Worm (Caenorhabditis elegans) whole organism, dauer: ENCODE data around the gene che-6.

ENCODE experiments used
- unc-62 ChIP-seq: sonication (generic microtip); optimal IDR thresholded peaks from 2 replicates; lab custom pipeline; 2017; ENCODE audit warnings: missing biosample characterization, missing genetic modification reagents, missing genetic modification characterization

The che-6 gene

DNA sequence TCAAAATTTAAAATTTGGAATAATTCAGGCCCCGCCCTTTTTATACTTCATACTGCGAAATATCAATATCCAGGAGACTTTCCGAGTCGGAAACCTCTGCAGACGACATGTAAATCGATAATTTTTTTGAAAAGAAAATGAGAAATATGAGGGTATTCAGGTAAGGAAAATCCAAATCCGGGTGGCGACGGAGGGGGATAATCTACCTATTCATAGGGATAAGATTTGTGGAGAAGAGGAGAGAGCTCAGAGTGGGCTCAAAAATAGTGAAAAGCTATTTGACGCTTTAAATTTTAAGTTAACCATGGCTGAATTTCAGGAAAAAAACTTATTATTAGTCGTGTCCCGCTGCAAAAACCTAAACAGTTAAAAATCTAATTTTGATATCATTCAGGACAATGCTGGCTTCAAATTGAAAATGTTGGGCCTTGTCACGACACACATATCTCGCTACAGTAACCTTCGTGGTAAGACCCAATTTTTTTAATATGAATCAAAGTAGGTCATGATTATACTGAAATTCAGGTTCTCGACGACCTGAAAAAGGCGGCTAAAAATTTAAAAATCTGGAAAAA is at the start of gene che-6:
TSS of gene che-6 (minus strand) at position 109 of the 575 bp plus-strand sequence.
- TF ChIP-seq unc-62 (GFP tag; lab: Kevin White, UChicago): no peak

DNA sequence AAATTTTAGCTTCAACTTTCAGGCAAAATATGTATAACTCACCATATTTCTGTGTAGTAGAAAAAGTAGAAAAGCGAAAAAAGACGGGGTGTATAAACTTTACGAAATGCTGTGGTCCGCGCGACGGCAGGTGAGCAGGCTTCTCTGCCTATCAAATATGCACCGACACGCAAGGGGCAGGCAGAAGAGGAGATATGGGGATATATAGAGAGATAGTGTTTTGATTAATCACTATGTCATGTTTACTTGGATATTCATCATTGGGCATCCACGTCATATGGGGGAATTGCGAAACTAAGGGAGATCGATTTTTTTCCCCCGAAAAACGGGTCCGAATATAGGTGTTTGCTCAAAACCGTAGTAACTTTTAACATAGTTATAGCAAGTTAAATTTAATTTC is 47.9 kb upstream of the che-6 start, which contains the start of gene gcy-37:
TSS of gene gcy-37 (minus strand) at position 101 of the 400 bp plus-strand sequence.
- no peak for TF ChIP-seq unc-62 (GFP tag; lab: Kevin White, UChicago)

- TF ChIP-seq unc-62 (GFP tag; lab: Kevin White, UChicago): no peak
Observed at ce11 chrIV:2156239-2156638, 45.0 kb upstream of the che-6 start.

- no peak for TF ChIP-seq unc-62 (GFP tag; lab: Kevin White, UChicago)
Observed at ce11 chrIV:2149247-2149756, 38.1 kb upstream of the che-6 start, which contains the start of gene C54E4.5. C54E4.5 (minus strand) TSS chrIV:2149297.

DNA sequence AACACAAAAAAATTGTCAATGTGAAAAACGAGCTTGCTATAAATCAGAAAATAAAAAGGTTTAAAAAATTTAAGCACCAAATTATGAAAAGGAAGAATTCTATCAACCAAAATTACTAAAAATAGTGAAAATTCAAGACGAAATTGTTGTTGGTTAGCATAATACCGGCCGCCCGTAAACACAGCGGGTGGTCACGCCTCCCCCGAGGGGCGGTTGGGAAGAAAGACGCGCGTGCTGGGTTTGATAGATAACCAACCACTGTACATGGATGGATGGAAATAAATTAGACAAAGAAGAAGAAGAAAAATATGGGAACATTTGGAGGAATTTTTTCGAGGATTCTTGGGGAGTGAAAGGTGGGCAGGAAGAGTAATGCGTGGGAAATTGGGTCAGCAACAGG is 31.1 kb upstream of the che-6 start:
- TF ChIP-seq unc-62 (GFP tag; lab: Kevin White, UChicago): no peak

DNA sequence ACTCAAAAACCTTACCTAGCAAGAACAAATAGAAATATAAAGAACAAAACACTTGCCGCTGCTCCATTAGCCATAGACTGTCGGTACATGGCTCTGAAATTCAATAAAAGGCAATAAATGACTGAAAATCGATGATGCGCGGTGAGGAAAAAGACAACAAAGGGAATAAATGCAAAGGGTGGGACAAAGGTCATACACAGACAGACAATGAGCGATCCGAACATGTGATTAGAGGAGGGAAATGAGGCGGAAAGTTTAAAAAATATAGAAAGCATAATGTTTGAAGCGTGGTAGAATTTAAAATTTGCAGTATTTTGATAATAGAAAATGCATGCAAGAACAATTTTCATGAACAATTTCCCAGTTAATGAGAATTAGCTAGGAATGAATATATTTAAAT is 29.3 kb upstream of the che-6 start, which contains the start of gene C54E4.12:
TSS of gene C54E4.12 (minus strand) at position 101 of the 400 bp plus-strand sequence.
- no peak for TF ChIP-seq unc-62 (GFP tag; lab: Kevin White, UChicago)

DNA sequence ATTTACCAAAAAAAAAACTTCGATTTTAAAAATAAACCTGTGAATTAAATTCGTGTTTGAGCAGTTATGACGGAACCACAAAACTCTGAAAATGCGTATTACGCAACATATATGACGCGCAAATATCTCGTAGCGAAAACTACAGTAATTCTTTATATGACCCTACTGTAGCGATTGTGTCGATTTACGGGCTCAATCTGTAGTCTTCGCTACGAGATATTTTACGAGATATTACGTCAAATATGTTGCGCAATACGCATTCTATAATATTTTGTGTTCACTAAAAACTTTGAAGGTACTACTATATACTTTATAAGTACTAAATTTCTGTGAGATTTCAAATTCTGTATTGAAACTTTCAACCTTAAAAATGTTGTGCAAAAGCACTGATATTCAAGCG is 26.3 kb upstream of the che-6 start:
- TF ChIP-seq unc-62 (GFP tag; lab: Kevin White, UChicago): no peak

DNA sequence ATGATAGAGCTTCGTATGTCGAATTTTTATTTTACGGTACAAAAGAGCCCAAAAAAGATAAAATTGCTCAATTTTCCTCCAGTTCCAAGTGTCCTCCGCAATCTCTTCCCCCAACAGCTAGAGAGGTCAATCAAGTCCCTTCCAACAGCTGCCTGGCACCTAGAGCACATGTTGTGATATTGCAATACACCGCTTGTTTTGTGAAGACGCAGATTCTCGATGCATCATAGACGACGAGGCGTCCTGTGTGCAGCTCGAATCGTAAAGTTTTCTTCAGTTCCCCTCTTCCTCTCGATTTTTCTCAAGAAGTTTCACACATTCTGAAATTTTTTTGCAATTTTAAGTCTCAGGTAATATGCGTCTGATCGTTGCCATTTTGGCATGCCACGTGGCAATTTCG is 25.4 kb upstream of the che-6 start, which contains the start of gene test-1:
TSS of gene test-1 (plus strand) at position 345 of the 400 bp plus-strand sequence.
- TF ChIP-seq unc-62 (GFP tag; lab: Kevin White, UChicago): no peak

DNA sequence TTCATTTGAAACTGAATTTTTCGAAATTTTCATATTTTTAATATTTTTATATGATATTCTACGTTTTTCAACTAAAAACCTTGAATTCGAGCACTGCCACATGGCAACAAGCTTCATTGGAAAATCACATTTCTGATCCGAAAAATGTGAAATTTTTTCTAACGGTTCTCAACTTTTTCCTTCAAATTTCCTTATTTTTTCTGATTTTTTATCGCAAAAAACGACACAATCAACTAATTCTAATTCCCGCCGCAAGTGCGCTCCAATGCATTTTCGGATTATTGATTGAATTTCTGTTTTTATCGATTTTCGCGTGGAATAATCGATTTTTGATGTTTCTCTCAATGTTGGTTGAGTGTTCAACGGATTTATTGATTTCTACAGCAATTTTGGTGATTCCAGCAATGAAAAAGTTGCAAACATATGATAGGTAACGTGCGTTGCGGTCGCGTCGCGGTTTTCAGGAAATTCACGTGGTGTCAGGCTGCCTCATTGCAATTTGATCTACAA is 22.3 kb upstream of the che-6 start, which contains the start of gene C23H5.12:
TSS of gene C23H5.12 (plus strand) at position 51 of the 510 bp plus-strand sequence.
- TF ChIP-seq unc-62 (GFP tag; lab: Kevin White, UChicago): no peak

ce11 chrIV:2130714-2131113 is 19.5 kb upstream of the che-6 start, which contains the start of gene prmt-6:
prmt-6 (plus strand) TSS chrIV:2130965.
- no peak for TF ChIP-seq unc-62 (GFP tag; lab: Kevin White, UChicago)

DNA sequence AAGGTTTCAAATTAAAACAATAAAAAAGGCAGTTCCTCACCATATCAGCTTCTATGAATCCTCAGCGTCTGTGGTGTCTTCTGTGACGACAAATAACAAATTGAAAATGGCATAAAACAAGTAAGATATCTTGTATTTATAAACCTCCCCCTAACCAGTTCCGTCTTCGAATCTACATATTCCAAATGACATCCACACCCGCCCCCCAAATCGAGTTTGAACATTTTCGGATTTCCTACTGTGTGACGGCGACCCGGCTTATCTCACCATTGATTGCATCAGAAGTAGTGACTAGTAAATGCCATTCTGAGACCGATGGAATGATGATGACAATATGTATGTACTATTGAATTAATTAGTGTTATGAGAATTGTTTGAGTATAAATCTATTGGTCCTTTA is 17.6 kb upstream of the che-6 start, which contains the start of gene grl-20:
TSS of gene grl-20 (minus strand) at position 101 of the 400 bp plus-strand sequence.
- TF ChIP-seq unc-62 (GFP tag; lab: Kevin White, UChicago): no peak

ce11 chrIV:2127375-2127774 is 16.2 kb upstream of the che-6 start:
- TF ChIP-seq unc-62 (GFP tag; lab: Kevin White, UChicago): no peak

DNA sequence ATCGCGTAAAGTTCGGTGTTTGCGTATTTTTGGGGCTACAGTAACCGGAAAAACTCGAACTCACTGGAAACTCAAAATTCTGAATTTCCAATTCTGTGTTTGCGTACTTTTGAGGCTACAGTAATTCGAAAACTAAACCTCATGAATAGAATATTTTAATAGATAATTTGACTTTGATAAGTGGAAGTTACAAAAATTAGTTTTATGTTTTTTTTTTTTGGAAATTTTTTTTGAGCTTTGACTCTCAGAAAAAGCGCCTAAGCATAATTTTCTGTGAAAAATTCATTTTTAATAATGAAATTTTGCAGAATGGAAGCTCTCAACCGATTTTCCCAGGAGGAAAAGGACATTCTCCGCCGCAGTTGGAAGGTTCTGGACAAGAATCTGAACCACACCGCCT is 11.3 kb upstream of the che-6 start, which contains the start of gene glb-7:
TSS of gene glb-7 (plus strand) at position 301 of the 400 bp plus-strand sequence.
- TF ChIP-seq unc-62 (GFP tag; lab: Kevin White, UChicago): no peak

DNA sequence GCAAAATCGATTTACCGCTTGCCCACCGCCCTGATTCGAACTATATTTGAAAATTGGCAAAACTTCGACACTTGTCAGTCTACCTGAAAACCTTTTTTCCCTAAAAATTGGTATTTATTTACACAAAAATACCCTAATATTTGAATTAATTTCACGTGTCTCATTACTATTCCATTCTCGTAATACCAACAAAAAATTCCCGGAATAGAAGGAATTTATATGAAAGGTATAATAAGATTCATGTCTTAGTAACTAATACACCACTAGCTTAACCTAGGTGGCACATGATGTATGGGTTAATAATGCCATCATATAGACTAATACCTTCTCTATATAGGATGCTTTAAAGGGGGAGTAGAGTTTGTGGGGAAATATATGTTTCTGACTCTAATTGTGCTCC is 6.1 kb upstream of the che-6 start:
- TF ChIP-seq unc-62 (GFP tag; lab: Kevin White, UChicago): no peak

ce11 chrIV:2114337-2114736 is 3.1 kb upstream of the che-6 start, which contains the start of gene xbx-4:
xbx-4 (plus strand) TSS chrIV:2114637.
- TF ChIP-seq unc-62 (GFP tag; lab: Kevin White, UChicago): no peak

- TF ChIP-seq unc-62 (GFP tag; lab: Kevin White, UChicago): no peak
Observed at ce11 chrIV:2113362-2114056, 2.3 kb upstream of the che-6 start, which contains the start of gene C23H5.8. C23H5.8 (minus strand) TSS chrIV:2113412.
